Worm (Caenorhabditis elegans) whole organism, mixed stage, embryonic: ENCODE data around the gene spig-1.

Source experiments
- M03D4.4 ChIP-seq: sonication (generic microtip); optimal IDR thresholded peaks from 2 replicates; lab custom pipeline; 2017; ENCODE audit warnings: mild to moderate bottlenecking, missing genetic modification characterization, missing compliant biosample characterization
- bed-3 ChIP-seq: fragments of 200-800 bp; sonication (Bioruptor generic); optimal IDR thresholded peaks from 3 replicates; lab custom pipeline; 2018; ENCODE audit warnings: mild to moderate bottlenecking, missing genetic modification characterization, moderate library complexity, missing compliant biosample characterization
- blmp-1 ChIP-seq: fragments of 150-350 bp; optimal IDR thresholded peaks from 2 replicates; lab custom pipeline; 2014; ENCODE audit warnings: missing biosample characterization, missing genetic modification characterization
- ceh-39 ChIP-seq: fragments of 150-350 bp; optimal IDR thresholded peaks from 2 replicates; lab custom pipeline; 2014; ENCODE audit warnings: missing biosample characterization, missing genetic modification characterization
- ceh-43 ChIP-seq: fragments of 200-800 bp; sonication (Bioruptor generic); optimal IDR thresholded peaks from 2 replicates; lab custom pipeline; 2018; ENCODE audit warnings: mild to moderate bottlenecking, missing genetic modification characterization, moderate library complexity, missing compliant biosample characterization
- ceh-83 ChIP-seq: fragments of 200-800 bp; sonication (Bioruptor generic); optimal IDR thresholded peaks from 2 replicates; lab custom pipeline; 2018; ENCODE audit warnings: mild to moderate bottlenecking, missing genetic modification characterization, missing compliant biosample characterization
- ces-1 ChIP-seq: fragments of 150-350 bp; optimal IDR thresholded peaks from 2 replicates; lab custom pipeline; 2014; ENCODE audit warnings: missing biosample characterization, missing genetic modification reagents, missing genetic modification characterization
- cnd-1 ChIP-seq: fragments of 200-800 bp; sonication (Bioruptor generic); optimal IDR thresholded peaks from 2 replicates; lab custom pipeline; 2018; ENCODE audit warnings: mild to moderate bottlenecking, missing genetic modification characterization, missing compliant biosample characterization
- drap-1 ChIP-seq: fragments of 200-800 bp; sonication (Bioruptor generic); optimal IDR thresholded peaks from 3 replicates; lab custom pipeline; 2018; ENCODE audit warnings: mild to moderate bottlenecking, missing genetic modification characterization, missing compliant biosample characterization
- elt-1 ChIP-seq: sonication (generic microtip); optimal IDR thresholded peaks from 2 replicates; lab custom pipeline; 2017; ENCODE audit warnings: missing genetic modification characterization, mild to moderate bottlenecking, missing compliant biosample characterization, antibody characterized with exemption, moderate library complexity, borderline replicate concordance; ENCODE audit not compliant: insufficient read depth
- elt-3 ChIP-seq: fragments of 150-350 bp; optimal IDR thresholded peaks from 2 replicates; lab custom pipeline; 2014; ENCODE audit warnings: missing biosample characterization, missing genetic modification characterization
- flh-1 ChIP-seq: fragments of 200-800 bp; sonication (Bioruptor generic); optimal IDR thresholded peaks from 2 replicates; lab custom pipeline; 2018; ENCODE audit warnings: mild to moderate bottlenecking, missing genetic modification characterization, moderate library complexity, missing compliant biosample characterization
- ham-2 ChIP-seq: fragments of 200-800 bp; sonication (Bioruptor generic); optimal IDR thresholded peaks from 2 replicates; lab custom pipeline; 2018; ENCODE audit warnings: mild to moderate bottlenecking, missing genetic modification characterization, missing compliant biosample characterization
- hlh-1 ChIP-seq: fragments of 150-350 bp; optimal IDR thresholded peaks from 2 replicates; lab custom pipeline; 2014; ENCODE audit warnings: missing biosample characterization, missing genetic modification reagents, missing genetic modification characterization
- lin-13 ChIP-seq: fragments of 150-350 bp; optimal IDR thresholded peaks from 2 replicates; lab custom pipeline; 2014; ENCODE audit warnings: missing biosample characterization, missing genetic modification characterization
- lin-32 ChIP-seq: fragments of 200-800 bp; sonication (Bioruptor generic); optimal IDR thresholded peaks from 2 replicates; lab custom pipeline; 2018; ENCODE audit warnings: mild to moderate bottlenecking, missing genetic modification characterization, missing compliant biosample characterization
- lsy-2 ChIP-seq: fragments of 150-350 bp; optimal IDR thresholded peaks from 2 replicates; lab custom pipeline; 2014; ENCODE audit warnings: missing biosample characterization, missing genetic modification characterization
- mab-5 ChIP-seq: fragments of 150-350 bp; optimal IDR thresholded peaks from 2 replicates; lab custom pipeline; 2014; ENCODE audit warnings: missing biosample characterization, missing genetic modification characterization
- mep-1 ChIP-seq: fragments of 150-350 bp; optimal IDR thresholded peaks from 2 replicates; lab custom pipeline; 2017; ENCODE audit warnings: missing biosample characterization, missing genetic modification reagents, missing genetic modification characterization, inconsistent platforms
- mls-2 ChIP-seq: sonication (generic microtip); optimal IDR thresholded peaks from 2 replicates; lab custom pipeline; 2016; ENCODE audit warnings: mild to moderate bottlenecking, missing genetic modification characterization, moderate library complexity, missing compliant biosample characterization
- nhr-12 ChIP-seq: fragments of 150-350 bp; optimal IDR thresholded peaks from 2 replicates; lab custom pipeline; 2014; ENCODE audit warnings: missing biosample characterization, missing genetic modification characterization
- nhr-237 ChIP-seq: fragments of 150-350 bp; optimal IDR thresholded peaks from 2 replicates; lab custom pipeline; 2014; ENCODE audit warnings: missing biosample characterization, missing genetic modification characterization
- nhr-28 ChIP-seq: fragments of 150-350 bp; optimal IDR thresholded peaks from 2 replicates; lab custom pipeline; 2014; ENCODE audit warnings: missing biosample characterization, missing genetic modification characterization
- nhr-76 ChIP-seq: sonication (generic microtip); optimal IDR thresholded peaks from 2 replicates; lab custom pipeline; 2017; ENCODE audit warnings: missing biosample characterization, missing genetic modification characterization
- pha-4 ChIP-seq: fragments of 150-350 bp; optimal IDR thresholded peaks from 2 replicates; lab custom pipeline; 2018; ENCODE audit warnings: missing biosample characterization, missing genetic modification reagents, missing genetic modification characterization
- snpc-4 ChIP-seq: fragments of 150-350 bp; optimal IDR thresholded peaks from 2 replicates; lab custom pipeline; 2014; ENCODE audit warnings: missing biosample characterization, missing genetic modification characterization
- sptf-1 ChIP-seq: sonication (generic microtip); optimal IDR thresholded peaks from 2 replicates; lab custom pipeline; 2017; ENCODE audit warnings: mild to moderate bottlenecking, missing genetic modification characterization, moderate library complexity, missing compliant biosample characterization
- tbx-8 ChIP-seq: fragments of 200-800 bp; sonication (Bioruptor generic); optimal IDR thresholded peaks from 2 replicates; lab custom pipeline; 2018; ENCODE audit warnings: mild to moderate bottlenecking, missing genetic modification characterization, moderate library complexity, missing compliant biosample characterization
- unc-120 ChIP-seq: sonication (generic microtip); optimal IDR thresholded peaks from 2 replicates; lab custom pipeline; 2017; ENCODE audit warnings: missing genetic modification characterization, missing compliant biosample characterization; ENCODE audit not compliant: poor library complexity, severe bottlenecking
- unc-39 ChIP-seq: fragments of 150-350 bp; optimal IDR thresholded peaks from 2 replicates; lab custom pipeline; 2014; ENCODE audit warnings: missing biosample characterization, missing genetic modification characterization
- unc-62 ChIP-seq: fragments of 150-350 bp; optimal IDR thresholded peaks from 2 replicates; lab custom pipeline; 2014; ENCODE audit warnings: missing biosample characterization, missing genetic modification reagents, missing genetic modification characterization
- zip-8 ChIP-seq: fragments of 150-350 bp; optimal IDR thresholded peaks from 2 replicates; lab custom pipeline; 2014; ENCODE audit warnings: missing biosample characterization, missing genetic modification characterization
- ztf-11 ChIP-seq: fragments of 150-350 bp; optimal IDR thresholded peaks from 2 replicates; lab custom pipeline; 2014; ENCODE audit warnings: missing biosample characterization, missing genetic modification characterization

spig-1 gene

DNA sequence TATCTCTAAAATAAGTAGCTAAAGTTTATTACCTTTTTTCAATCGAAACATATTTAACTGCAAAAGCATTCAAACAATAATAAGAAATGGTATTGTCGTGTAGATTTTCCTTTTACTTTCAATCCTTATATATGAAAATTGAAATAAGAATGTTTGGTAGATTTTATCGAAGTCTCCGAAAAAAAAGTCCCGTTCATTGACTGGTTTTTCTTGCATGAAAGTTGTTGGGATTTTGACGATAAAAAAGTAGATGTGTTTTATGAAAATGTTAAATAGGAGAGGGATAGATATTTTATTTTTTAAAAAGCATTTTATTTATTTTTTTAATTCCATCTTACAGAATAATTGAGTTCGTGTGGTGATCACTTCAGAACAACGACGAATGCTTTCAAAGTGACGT is 35.6 kb upstream of the spig-1 start, which contains the start of gene C33G8.13:
Gene C33G8.13, minus strand, starts transcription at position 101 of the 400 bp plus-strand sequence.
- TF ChIP-seq nhr-237 (no peak), bed-3 (no peak), hlh-1 (tag; lab: Kevin White, UChicago) (no peak), nhr-76 (tag; lab: Kevin White, UChicago) (no peak), nhr-12 (tag; lab: Kevin White, UChicago) (no peak), flh-1 (GFP tag; lab: Kevin White, UChicago) (no peak), lsy-2 (no peak), ztf-11 (tag; lab: Kevin White, UChicago) (no peak), ceh-39 (tag; lab: Kevin White, UChicago) (no peak), mab-5 (no peak), ceh-83 (GFP tag; lab: Kevin White, UChicago) (no peak), pha-4 (tag; lab: Kevin White, UChicago) (no peak), lin-13 (tag; lab: Kevin White, UChicago) (no peak), mep-1 (tag; lab: Kevin White, UChicago) (no peak), tbx-8 (GFP tag; lab: Kevin White, UChicago) (no peak), unc-39 (tag; lab: Kevin White, UChicago) (no peak), elt-1 (tag; lab: Kevin White, UChicago) (no peak), unc-120 (no peak), snpc-4 (no peak), ces-1 (GFP tag; lab: Kevin White, UChicago) (no peak)
- TF ChIP-seq, all 35 proteins: peak for 0

DNA sequence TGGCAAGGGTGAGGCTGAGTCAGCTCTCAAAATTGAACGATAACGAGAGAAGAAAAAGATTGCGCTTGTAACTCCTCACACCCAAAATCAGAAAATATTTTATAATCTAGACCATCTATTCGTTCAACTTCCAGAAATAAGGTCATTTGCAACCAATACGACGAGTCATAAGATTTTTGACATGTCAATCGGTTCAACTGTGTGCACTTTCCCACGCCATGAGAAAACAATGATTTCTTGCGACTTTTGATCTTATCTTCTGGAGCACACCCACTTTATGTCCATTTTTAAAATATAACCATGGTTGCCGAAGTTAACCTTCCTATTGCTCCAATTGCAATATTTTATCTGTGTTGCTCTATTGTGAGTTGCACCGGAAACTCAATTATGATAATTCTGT is 34.5 kb upstream of the spig-1 start, which contains the start of gene srsx-32:
Gene srsx-32, plus strand, starts transcription at position 301 of the 400 bp plus-strand sequence.
- TF ChIP-seq nhr-12 (tag; lab: Kevin White, UChicago), result no peak
- no peak for TF ChIP-seq sptf-1 (tag; lab: Kevin White, UChicago)
- no peak for TF ChIP-seq ceh-43 (GFP tag; lab: Kevin White, UChicago)
- no peak for TF ChIP-seq blmp-1 (tag; lab: Kevin White, UChicago)
- no peak for TF ChIP-seq lin-13 (tag; lab: Kevin White, UChicago)
- TF ChIP-seq ceh-83 (GFP tag; lab: Kevin White, UChicago), result no peak
- TF ChIP-seq zip-8 (tag; lab: Kevin White, UChicago), result no peak
- TF ChIP-seq ham-2 (GFP tag; lab: Kevin White, UChicago), result no peak
- TF ChIP-seq mab-5, result no peak
- TF ChIP-seq unc-62 (GFP tag; lab: Kevin White, UChicago), result no peak

DNA sequence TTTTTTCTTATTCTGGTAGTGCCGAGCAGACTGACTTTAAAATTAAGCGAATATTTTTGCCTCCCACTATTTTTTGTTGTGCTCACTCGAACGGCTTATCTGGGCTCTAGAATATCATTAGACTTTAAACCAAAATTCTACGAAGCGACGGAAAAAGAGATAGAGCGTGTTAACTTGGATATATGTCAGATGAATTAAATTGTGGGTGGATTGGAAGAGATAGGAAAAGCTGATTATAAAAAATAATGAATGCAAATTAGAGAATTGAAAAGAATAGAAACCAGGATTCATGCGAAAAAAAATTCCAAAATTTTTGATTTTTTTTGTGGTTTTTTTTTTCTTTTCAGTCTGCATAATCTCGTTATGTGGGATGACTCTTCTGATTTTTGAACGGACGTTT is 29.7 kb upstream of the spig-1 start, which contains the start of gene F20A1.4:
Gene F20A1.4, minus strand, starts transcription at position 101 of the 400 bp plus-strand sequence.
- TF ChIP-seq ztf-11 (tag; lab: Kevin White, UChicago) (no peak), lin-13 (tag; lab: Kevin White, UChicago) (no peak)
- TF ChIP-seq, all 35 proteins: peak for 0

DNA sequence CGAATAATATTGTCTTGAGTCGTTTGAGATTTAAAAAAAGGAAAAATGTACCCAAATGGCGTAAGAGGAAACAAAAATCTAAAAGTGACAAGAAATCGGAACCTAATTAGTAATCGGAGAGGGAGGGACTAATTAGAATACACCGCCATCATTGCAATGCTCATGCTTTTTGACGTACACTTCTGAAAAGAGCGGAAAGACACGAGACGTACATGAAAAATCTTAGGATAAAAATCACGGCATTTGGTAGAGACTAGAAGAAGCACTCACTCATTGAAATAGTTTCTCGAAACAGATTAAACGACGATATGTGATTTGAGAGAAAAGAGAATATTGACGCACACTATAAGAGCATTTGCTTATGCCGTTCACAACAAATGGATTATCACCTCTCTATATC is 28.5 kb upstream of the spig-1 start:
- TF ChIP-seq ceh-83 (GFP tag; lab: Kevin White, UChicago) (no peak), zip-8 (tag; lab: Kevin White, UChicago) (no peak), lsy-2 (no peak), drap-1 (GFP tag; lab: Kevin White, UChicago) (no peak), mls-2 (tag; lab: Kevin White, UChicago) (no peak), ceh-43 (GFP tag; lab: Kevin White, UChicago) (no peak), tbx-8 (GFP tag; lab: Kevin White, UChicago) (no peak)

DNA sequence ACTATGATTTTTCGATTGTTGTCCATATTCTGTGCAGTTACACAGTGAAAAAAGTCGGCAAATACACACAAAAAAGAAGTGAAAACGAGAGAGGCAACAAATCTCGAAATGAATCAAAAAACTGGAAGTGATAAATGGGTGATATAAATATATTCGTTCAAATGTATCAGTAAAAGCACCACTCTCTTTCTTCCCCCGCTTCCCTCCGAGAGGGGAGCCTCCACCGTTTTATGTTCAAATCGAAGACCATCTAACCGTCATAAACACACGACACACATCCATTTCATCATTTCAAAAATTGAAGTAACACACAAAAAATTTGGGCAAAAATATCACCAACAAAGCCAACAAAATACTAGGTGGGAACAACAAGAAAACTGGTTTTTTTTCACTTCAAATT is 24.5 kb upstream of the spig-1 start, which contains the start of gene F20A1.6:
Gene F20A1.6, minus strand, starts transcription at position 101 of the 400 bp plus-strand sequence.
- no peak for TF ChIP-seq lin-32 (GFP tag; lab: Kevin White, UChicago)
- no peak for TF ChIP-seq M03D4.4 (tag; lab: Kevin White, UChicago)
- no peak for TF ChIP-seq tbx-8 (GFP tag; lab: Kevin White, UChicago)
- TF ChIP-seq nhr-28 (tag; lab: Kevin White, UChicago), result no peak
- TF ChIP-seq cnd-1 (tag; lab: Kevin White, UChicago), result no peak
- no peak for TF ChIP-seq lin-13 (tag; lab: Kevin White, UChicago)
- no peak for TF ChIP-seq elt-1 (tag; lab: Kevin White, UChicago)
- no peak for TF ChIP-seq mep-1 (tag; lab: Kevin White, UChicago)
- no peak for TF ChIP-seq zip-8 (tag; lab: Kevin White, UChicago)
- no peak for TF ChIP-seq nhr-76 (tag; lab: Kevin White, UChicago)
- no peak for TF ChIP-seq nhr-12 (tag; lab: Kevin White, UChicago)
- TF ChIP-seq sptf-1 (tag; lab: Kevin White, UChicago), result no peak
- TF ChIP-seq nhr-237, result no peak
- no peak for TF ChIP-seq elt-3 (tag; lab: Kevin White, UChicago)
- no peak for TF ChIP-seq mls-2 (tag; lab: Kevin White, UChicago)
- TF ChIP-seq hlh-1 (tag; lab: Kevin White, UChicago), result no peak
- no peak for TF ChIP-seq flh-1 (GFP tag; lab: Kevin White, UChicago)
- no peak for TF ChIP-seq ceh-43 (GFP tag; lab: Kevin White, UChicago)
- no peak for TF ChIP-seq mab-5
- TF ChIP-seq, all 35 proteins: peak for 0
